Fruit fly (Drosophila melanogaster): Measurements from ENCODE around the gene CG32026.

dm6 chr3L:8849817-8850216, 13.6 kb downstream of the CG32026 start:
- no peak for TF ChIP-seq pad (GFP tag; optimal IDR thresholded peaks at IDR 0.05)
- no peak for TF ChIP-seq CG5204 (GFP tag; optimal IDR thresholded peaks at IDR 0.05)
- no peak for TF ChIP-seq kay (GFP tag; ENCODE audit: borderline replicate concordance)
- TF ChIP-seq ovo (GFP tag; optimal IDR thresholded peaks at IDR 0.05): no peak
- TF ChIP-seq CG11617 (GFP tag; optimal IDR thresholded peaks at IDR 0.05): no peak
- TF ChIP-seq cic (GFP tag; optimal IDR thresholded peaks at IDR 0.05): no peak
- no peak for TF ChIP-seq Clk (GFP tag; optimal IDR thresholded peaks at IDR 0.05)
- no peak for TF ChIP-seq Mnt (GFP tag; optimal IDR thresholded peaks at IDR 0.05)
- no peak for TF ChIP-seq cnc (optimal IDR thresholded peaks at IDR 0.05)
- TF ChIP-seq CG14711 (tag; optimal IDR thresholded peaks at IDR 0.05): no peak
- no peak for TF ChIP-seq Crg-1 (GFP tag; optimal IDR thresholded peaks at IDR 0.05)
- TF ChIP-seq CG12768 (GFP tag; optimal IDR thresholded peaks at IDR 0.05): no peak
- TF ChIP-seq bab1 (GFP tag; optimal IDR thresholded peaks at IDR 0.05): no peak
